Fruit fly (Drosophila melanogaster) whole organism, prepupa: ENCODE results near the gene Kmn1.

ENCODE experiments used
- Blimp-1 ChIP-seq: fragments of 200-800 bp; sonication (Bioruptor generic); optimal IDR thresholded peaks from 3 replicates; lab custom pipeline; 2017; ENCODE audit warnings: missing biosample characterization, missing genetic modification characterization, mild to moderate bottlenecking, moderate library complexity, missing genetic modification reagents
- CG10631 ChIP-seq: fragments of 200-800 bp; sonication (Bioruptor generic); optimal IDR thresholded peaks from 2 replicates; lab custom pipeline; 2016; ENCODE audit warnings: missing biosample characterization, missing genetic modification characterization
- CG10669 ChIP-seq: fragments of 200-800 bp; sonication (Bioruptor generic); optimal IDR thresholded peaks from 3 replicates; lab custom pipeline; 2018; ENCODE audit warnings: missing biosample characterization, mild to moderate bottlenecking, missing genetic modification characterization, moderate library complexity
- CG11294 ChIP-seq: fragments of 200-800 bp; sonication (Bioruptor generic); IDR thresholded peaks from 2 replicates; pipeline ENCODE4 v1.3.6; 2022; ENCODE audit warnings: missing biosample characterization, missing genetic modification characterization
- CG11902 ChIP-seq: fragments of 200-800 bp; sonication (Bioruptor generic); optimal IDR thresholded peaks from 3 replicates; lab custom pipeline; 2016; ENCODE audit warnings: missing biosample characterization, missing genetic modification characterization
- CG15336 ChIP-seq: fragments of 200-800 bp; sonication (Bioruptor generic); IDR thresholded peaks from 2 replicates; pipeline ENCODE4 v1.3.6; 2022; ENCODE audit warnings: missing biosample characterization, missing genetic modification characterization
- CG3032 ChIP-seq: fragments of 200-800 bp; optimal IDR thresholded peaks from 2 replicates; lab custom pipeline; 2019; ENCODE audit warnings: missing biosample characterization, mild to moderate bottlenecking, missing genetic modification characterization, moderate library complexity
- CG31627 ChIP-seq: fragments of 200-800 bp; sonication (Bioruptor generic); optimal IDR thresholded peaks from 3 replicates; lab custom pipeline; 2016; ENCODE audit warnings: missing biosample characterization, missing genetic modification characterization
- CG32006 ChIP-seq: fragments of 200-800 bp; sonication (Bioruptor generic); optimal IDR thresholded peaks from 3 replicates; lab custom pipeline; 2017; ENCODE audit warnings: missing biosample characterization, mild to moderate bottlenecking, missing genetic modification characterization
- CG34406 ChIP-seq: fragments of 200-800 bp; sonication (Bioruptor generic); optimal IDR thresholded peaks from 3 replicates; lab custom pipeline; 2016; ENCODE audit warnings: missing biosample characterization, missing genetic modification characterization
- CG3919 ChIP-seq: fragments of 200-800 bp; sonication (Bioruptor generic); optimal IDR thresholded peaks from 3 replicates; lab custom pipeline; 2016; ENCODE audit warnings: missing biosample characterization, missing genetic modification characterization
- CG6792 ChIP-seq: fragments of 200-800 bp; sonication (Bioruptor generic); optimal IDR thresholded peaks from 3 replicates; lab custom pipeline; 2016; ENCODE audit warnings: missing biosample characterization, missing genetic modification characterization
- CG6808 ChIP-seq: fragments of 200-800 bp; sonication (Bioruptor generic); optimal IDR thresholded peaks from 3 replicates; lab custom pipeline; 2017; ENCODE audit warnings: missing biosample characterization, missing genetic modification characterization, mild to moderate bottlenecking, moderate library complexity, missing genetic modification reagents
- CG8119 ChIP-seq: fragments of 200-800 bp; sonication (Bioruptor generic); IDR thresholded peaks from 3 replicates; pipeline ENCODE4 v1.3.6; 2022; ENCODE audit warnings: missing biosample characterization, missing genetic modification characterization
- CG8319 ChIP-seq: fragments of 200-800 bp; sonication (Bioruptor generic); optimal IDR thresholded peaks from 3 replicates; lab custom pipeline; 2016; ENCODE audit warnings: missing biosample characterization, missing genetic modification characterization
- CG8632 ChIP-seq: fragments of 200-800 bp; sonication (Bioruptor generic); optimal IDR thresholded peaks from 3 replicates; lab custom pipeline; 2016; ENCODE audit warnings: missing biosample characterization, missing genetic modification characterization
- Eip75B ChIP-seq: fragments of 200-800 bp; sonication (Bioruptor generic); optimal IDR thresholded peaks from 3 replicates; lab custom pipeline; 2016; ENCODE audit warnings: missing biosample characterization, missing genetic modification characterization
- Eip78C ChIP-seq: fragments of 200-800 bp; sonication (Bioruptor generic); peaks from one replicate; lab custom pipeline; 2016; ENCODE audit warnings: missing biosample characterization, missing genetic modification characterization
- Eip93F ChIP-seq: fragments of 200-800 bp; sonication (Bioruptor generic); optimal IDR thresholded peaks from 2 replicates; lab custom pipeline; 2016; ENCODE audit warnings: missing biosample characterization, mild to moderate bottlenecking, missing genetic modification characterization
- Ets21C ChIP-seq: fragments of 200-800 bp; sonication (Bioruptor generic); optimal IDR thresholded peaks from 3 replicates; lab custom pipeline; 2016; ENCODE audit warnings: missing biosample characterization, missing genetic modification characterization
- Ets96B ChIP-seq: fragments of 200-800 bp; optimal IDR thresholded peaks from 2 replicates; lab custom pipeline; 2019; ENCODE audit warnings: missing biosample characterization, mild to moderate bottlenecking, missing genetic modification characterization, moderate library complexity
- Gug ChIP-seq: fragments of 200-800 bp; sonication (Bioruptor generic); IDR thresholded peaks from 2 replicates; pipeline ENCODE4 v1.3.6; 2022; ENCODE audit warnings: missing biosample characterization, missing genetic modification characterization
- Hr39 ChIP-seq: fragments of 200-800 bp; sonication (Bioruptor generic); optimal IDR thresholded peaks from 2 replicates; lab custom pipeline; 2016; ENCODE audit warnings: missing biosample characterization, missing genetic modification characterization
- Hr4 ChIP-seq: fragments of 200-800 bp; sonication (Bioruptor generic); optimal IDR thresholded peaks from 3 replicates; lab custom pipeline; 2016; ENCODE audit warnings: missing biosample characterization, missing genetic modification characterization
- Met ChIP-seq: fragments of 200-800 bp; sonication (Bioruptor generic); optimal IDR thresholded peaks from 3 replicates; lab custom pipeline; 2016; ENCODE audit warnings: missing biosample characterization, missing genetic modification characterization
- OdsH ChIP-seq: fragments of 200-800 bp; sonication (Bioruptor generic); optimal IDR thresholded peaks from 3 replicates; lab custom pipeline; 2016; ENCODE audit warnings: missing biosample characterization, missing genetic modification characterization
- Smox ChIP-seq: fragments of 200-800 bp; sonication (Bioruptor generic); optimal IDR thresholded peaks from 3 replicates; lab custom pipeline; 2016; ENCODE audit warnings: missing biosample characterization, missing genetic modification characterization
- Sox102F ChIP-seq: fragments of 200-800 bp; sonication (Bioruptor generic); optimal IDR thresholded peaks from 2 replicates; lab custom pipeline; 2016; ENCODE audit warnings: missing biosample characterization, mild to moderate bottlenecking, missing genetic modification characterization
- Sox14 ChIP-seq: fragments of 200-800 bp; sonication (Bioruptor generic); optimal IDR thresholded peaks from 3 replicates; lab custom pipeline; 2016; ENCODE audit warnings: missing biosample characterization, missing genetic modification characterization
- Sox15 ChIP-seq: fragments of 200-800 bp; sonication (Bioruptor generic); optimal IDR thresholded peaks from 3 replicates; lab custom pipeline; 2016; ENCODE audit warnings: missing biosample characterization, missing genetic modification characterization
- achi ChIP-seq: fragments of 200-800 bp; sonication (Bioruptor generic); optimal IDR thresholded peaks from 3 replicates; lab custom pipeline; 2016; ENCODE audit warnings: missing biosample characterization, missing genetic modification characterization
- acj6 ChIP-seq: fragments of 200-800 bp; sonication (Bioruptor generic); optimal IDR thresholded peaks from 3 replicates; lab custom pipeline; 2016; ENCODE audit warnings: missing biosample characterization, missing genetic modification characterization
- cyc ChIP-seq: fragments of 200-800 bp; sonication (Bioruptor generic); optimal IDR thresholded peaks from 3 replicates; lab custom pipeline; 2016; ENCODE audit warnings: missing biosample characterization, missing genetic modification characterization
- dsx ChIP-seq: fragments of 200-800 bp; optimal IDR thresholded peaks from 3 replicates; lab custom pipeline; 2019; ENCODE audit warnings: missing biosample characterization, mild to moderate bottlenecking, missing genetic modification characterization, moderate library complexity; ENCODE audit not compliant: poor library complexity, severe bottlenecking
- eg ChIP-seq: fragments of 200-800 bp; sonication (Bioruptor generic); IDR thresholded peaks from 3 replicates; pipeline ENCODE4 v1.3.6; 2022; ENCODE audit warnings: missing biosample characterization, missing genetic modification characterization
- esn ChIP-seq: fragments of 200-800 bp; sonication (Bioruptor generic); optimal IDR thresholded peaks from 2 replicates; lab custom pipeline; 2016; ENCODE audit warnings: missing biosample characterization, mild to moderate bottlenecking, missing genetic modification characterization, moderate library complexity
- fd59A ChIP-seq: fragments of 200-800 bp; sonication (Bioruptor generic); optimal IDR thresholded peaks from 2 replicates; lab custom pipeline; 2017; ENCODE audit warnings: missing biosample characterization, mild to moderate bottlenecking, missing genetic modification characterization, missing genetic modification reagents
- fkh ChIP-seq: fragments of 200-800 bp; sonication (Bioruptor generic); optimal IDR thresholded peaks from 3 replicates; lab custom pipeline; 2017; ENCODE audit warnings: missing biosample characterization, mild to moderate bottlenecking, missing genetic modification characterization, moderate library complexity
- lz ChIP-seq: fragments of 200-800 bp; sonication (Bioruptor generic); optimal IDR thresholded peaks from 3 replicates; lab custom pipeline; 2016; ENCODE audit warnings: missing biosample characterization, missing genetic modification characterization
- net ChIP-seq: fragments of 200-800 bp; sonication (Bioruptor generic); optimal IDR thresholded peaks from 3 replicates; lab custom pipeline; 2016; ENCODE audit warnings: missing biosample characterization, missing genetic modification characterization
- pdm3 ChIP-seq: fragments of 200-800 bp; sonication (Bioruptor generic); optimal IDR thresholded peaks from 3 replicates; lab custom pipeline; 2016; ENCODE audit warnings: missing biosample characterization, missing genetic modification characterization
- ss ChIP-seq, 2 experiments: fragments of 200-800 bp; sonication (Bioruptor generic); optimal IDR thresholded peaks; 2 replicates in 1 of 2; 3 replicates in 1 of 2; lab custom pipeline; 2017 to 2018; ENCODE audit warnings: mild to moderate bottlenecking in 2 of 2, missing biosample characterization in 2 of 2, missing genetic modification characterization in 2 of 2, moderate library complexity in 1 of 2
- svp ChIP-seq: fragments of 200-800 bp; sonication (Bioruptor generic); peaks from one replicate; lab custom pipeline; 2016; ENCODE audit warnings: missing biosample characterization, missing genetic modification characterization
- topi ChIP-seq: fragments of 200-800 bp; sonication (Bioruptor generic); optimal IDR thresholded peaks from 3 replicates; lab custom pipeline; 2016; ENCODE audit warnings: missing biosample characterization, missing genetic modification characterization
- vri ChIP-seq: fragments of 200-800 bp; sonication (Bioruptor generic); optimal IDR thresholded peaks from 3 replicates; lab custom pipeline; 2016; ENCODE audit warnings: missing biosample characterization, mild to moderate bottlenecking, missing genetic modification characterization

Gene Kmn1

DNA sequence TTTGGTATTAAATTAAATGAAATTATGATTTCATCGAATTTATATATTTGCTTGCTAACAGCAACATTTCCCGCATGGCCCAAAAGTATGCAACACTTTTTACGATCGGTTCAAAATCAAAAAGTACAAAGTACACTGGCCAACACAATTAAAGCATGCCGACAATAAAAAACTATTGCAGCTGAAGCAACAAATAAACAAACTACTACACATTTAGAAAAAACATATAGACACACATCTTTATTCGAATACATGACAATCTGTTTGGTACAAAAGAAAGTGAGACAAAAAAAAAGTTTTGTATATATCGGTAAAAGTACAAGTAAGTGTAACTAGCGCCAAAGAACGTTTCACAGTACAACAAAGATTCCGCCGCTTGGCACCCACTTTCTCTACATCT is 17.2 kb downstream of the Kmn1 start (continued):
- TF ChIP-seq CG3032 (tag; lab: Kevin White, UChicago) (no peak), dsx (GFP tag; lab: Kevin White, UChicago) (no peak), CG10669 (GFP tag; lab: Kevin White, UChicago) (peak; percentile 41), CG31627 (GFP tag; lab: Kevin White, UChicago) (no peak), fkh (GFP tag; lab: Kevin White, UChicago) (no peak), Hr4 (GFP tag; lab: Kevin White, UChicago) (no peak), net (GFP tag; lab: Kevin White, UChicago) (peak; percentile 24), Gug (GFP tag; lab: Robert Waterston, UW) (no peak), CG11294 (GFP tag; lab: Robert Waterston, UW) (no peak), CG3919 (GFP tag; lab: Kevin White, UChicago) (no peak), CG15336 (GFP tag; lab: Robert Waterston, UW) (0 out of 2 replicates have a peak, but pooled peaks have one; percentile 13), svp (GFP tag; lab: Kevin White, UChicago) (no peak), vri (GFP tag; lab: Kevin White, UChicago) (no peak), CG11902 (GFP tag; lab: Kevin White, UChicago) (no peak), esn (GFP tag; lab: Kevin White, UChicago) (peak; percentile 39), Eip93F (no peak), topi (GFP tag; lab: Kevin White, UChicago) (no peak), CG32006 (GFP tag; lab: Kevin White, UChicago) (no peak), CG8319 (GFP tag; lab: Kevin White, UChicago) (no peak), Eip75B (GFP tag; lab: Kevin White, UChicago) (no peak), Smox (GFP tag; lab: Kevin White, UChicago) (peak; percentile 17), CG8632 (GFP tag; lab: Kevin White, UChicago) (no peak), CG6792 (GFP tag; lab: Kevin White, UChicago) (no peak), Sox14 (no peak), Sox15 (no peak)

DNA sequence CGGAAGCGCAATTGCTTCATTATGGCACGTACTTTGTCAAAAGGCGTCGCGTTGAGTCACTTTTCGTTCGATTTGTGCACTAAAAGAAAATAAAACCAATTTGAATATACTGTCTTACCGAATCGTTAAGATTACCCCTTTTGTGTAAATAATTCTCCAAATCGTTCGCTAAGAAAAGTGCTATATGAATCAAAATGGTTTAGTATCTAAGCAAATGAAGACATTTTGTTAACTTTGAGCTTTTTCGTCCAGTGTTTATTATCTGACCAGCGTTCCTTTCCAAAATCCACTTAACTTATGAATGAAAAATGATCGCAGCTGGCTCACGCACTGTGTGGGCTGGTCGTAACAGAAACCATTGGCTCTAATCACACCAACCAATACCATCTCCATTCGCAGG is 22.2 kb downstream of the Kmn1 start:
- TF ChIP-seq CG3032 (tag; lab: Kevin White, UChicago) (peak; percentile 16), CG8632 (GFP tag; lab: Kevin White, UChicago) (peak; percentile 24), svp (GFP tag; lab: Kevin White, UChicago) (peak; percentile 70), fd59A (GFP tag; lab: Kevin White, UChicago) (no peak), Met (GFP tag; lab: Kevin White, UChicago) (peak; percentile 60), Hr4 (GFP tag; lab: Kevin White, UChicago) (peak; percentile 12), Eip78C (GFP tag; lab: Kevin White, UChicago) (peak; percentile 74), CG34406 (GFP tag; lab: Kevin White, UChicago) (no peak), pdm3 (GFP tag; lab: Kevin White, UChicago) (peak; percentile 49), lz (peak; percentile 34), net (GFP tag; lab: Kevin White, UChicago) (peak; percentile 38), Ets96B (tag; lab: Kevin White, UChicago) (peak; percentile 23), Sox14 (peak; percentile 37), CG8119 (GFP tag; lab: Robert Waterston, UW) (peak; percentile 47; the same call in 1 of the 3 replicates), CG32006 (GFP tag; lab: Kevin White, UChicago) (peak; percentile 17), CG10631 (GFP tag; lab: Kevin White, UChicago) (peak; percentile 40), CG15336 (GFP tag; lab: Robert Waterston, UW) (peak; percentile 34; the same call in 1 of the 2 replicates), Hr39 (GFP tag; lab: Kevin White, UChicago) (peak; percentile 66), CG3919 (GFP tag; lab: Kevin White, UChicago) (peak; percentile 40), CG31627 (GFP tag; lab: Kevin White, UChicago) (peak; percentile 50), Sox15 (no peak), Ets21C (peak; percentile 42), ss (GFP tag; optimal IDR thresholded peaks at IDR 0.05; lab: Kevin White, UChicago) (no peak), esn (GFP tag; lab: Kevin White, UChicago) (peak; percentile 61), achi (GFP tag; lab: Kevin White, UChicago) (peak; percentile 57), cyc (peak; percentile 53), dsx (GFP tag; lab: Kevin White, UChicago) (no peak), Smox (GFP tag; lab: Kevin White, UChicago) (peak; percentile 56), Eip75B (GFP tag; lab: Kevin White, UChicago) (peak; percentile 23), CG6792 (GFP tag; lab: Kevin White, UChicago) (peak; percentile 38), acj6 (GFP tag; lab: Kevin White, UChicago) (peak; percentile 25), Sox102F (GFP tag; lab: Kevin White, UChicago) (peak; percentile 38), Gug (GFP tag; lab: Robert Waterston, UW) (peak; percentile 34; the same call in 1 of the 2 replicates), CG6808 (GFP tag; lab: Kevin White, UChicago) (no peak), topi (GFP tag; lab: Kevin White, UChicago) (peak; percentile 66), eg (GFP tag; lab: Robert Waterston, UW) (no peak), CG10669 (GFP tag; lab: Kevin White, UChicago) (peak; percentile 26), OdsH (peak; percentile 33), vri (GFP tag; lab: Kevin White, UChicago) (peak; percentile 25), Blimp-1 (GFP tag; lab: Kevin White, UChicago) (no peak)
- TF ChIP-seq, all 60 proteins: peak for 32
